Worm (Caenorhabditis elegans): Measurements from ENCODE around the gene C05C9.3.

- TF ChIP-seq nhr-6 (tag; optimal IDR thresholded peaks at IDR 0.05) (no peak), lin-39 (tag; optimal IDR thresholded peaks at IDR 0.05) (no peak), egl-27 (tag; optimal IDR thresholded peaks at IDR 0.05) (no peak), madf-9 (GFP tag; conservative IDR thresholded peaks at IDR 0.05) (no peak), lin-13 (GFP tag; optimal IDR thresholded peaks at IDR 0.05) (no peak), saeg-2 (GFP tag; IDR thresholded peaks at IDR 0.05) (no peak), ZK337.2 (GFP tag; IDR thresholded peaks at IDR 0.05) (no peak), nhr-11 (tag; optimal IDR thresholded peaks at IDR 0.05) (no peak), unc-62 (GFP tag; optimal IDR thresholded peaks at IDR 0.05 in 1 of 2) (no peak), unc-62 (tag; optimal IDR thresholded peaks at IDR 0.05) (no peak), F49E8.2 (tag; optimal IDR thresholded peaks at IDR 0.05; ENCODE audit: borderline replicate concordance) (no peak), ceh-82 (tag; optimal IDR thresholded peaks at IDR 0.05) (no peak), R02D3.7 (tag; optimal IDR thresholded peaks at IDR 0.05) (no peak)
Observed at ce11 chrX:11178599-11178998, 26.0 kb upstream of the C05C9.3 start, which contains the start of gene gnrr-6.

All from whole organism, L4 larva.